Worm (Caenorhabditis elegans): ENCODE results near the gene srx-117.

srx-117 gene

DNA sequence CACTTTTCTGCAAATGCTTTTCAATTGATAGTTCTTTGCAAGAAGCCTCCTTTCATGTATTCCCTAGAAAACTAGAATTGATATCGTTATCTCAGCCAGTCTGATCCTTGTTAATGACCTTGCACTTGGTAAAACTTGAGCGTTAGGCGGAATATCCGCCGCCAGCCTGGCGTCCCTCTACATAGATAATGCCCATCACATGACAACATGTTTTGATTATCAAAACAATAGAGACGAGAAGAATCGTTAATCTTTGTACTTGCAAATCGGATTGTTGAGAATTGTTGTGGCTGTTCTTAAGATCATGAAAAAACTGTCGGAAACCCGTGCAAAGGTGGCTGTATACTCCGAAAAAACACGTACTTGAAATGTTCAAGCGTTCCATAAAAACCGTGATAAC lies 49.3 kb downstream of the srx-117 start (continued):
- TF ChIP-seq lir-3 (tag; optimal IDR thresholded peaks at IDR 0.05; ENCODE audit: poor library complexity) (no peak), nhr-85 (tag) (peak; percentile 94), lin-15B (tag; optimal IDR thresholded peaks at IDR 0.05) (no peak), tbx-2 (tag; optimal IDR thresholded peaks at IDR 0.05) (peak; percentile 43), egl-27 (tag; optimal IDR thresholded peaks at IDR 0.05) (no peak)

DNA sequence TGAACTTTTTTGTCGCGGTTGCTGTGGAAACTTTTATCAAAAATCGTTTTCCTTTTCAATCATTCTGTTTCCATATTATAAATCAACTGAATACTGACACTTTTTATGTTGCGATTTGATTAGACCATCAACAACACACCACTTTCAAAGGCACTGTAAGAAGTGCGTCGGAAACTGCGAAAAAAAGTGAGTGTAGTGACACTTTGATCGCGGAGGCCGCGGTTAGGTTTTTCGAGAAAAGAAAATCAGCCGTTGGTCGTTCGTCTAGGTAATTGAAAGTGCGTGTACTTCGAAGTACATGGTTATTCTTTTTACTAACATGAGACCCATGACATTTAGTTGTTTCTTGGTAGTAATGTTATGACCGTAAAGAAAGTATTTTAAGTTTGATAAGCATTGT lies 51.4 kb downstream of the srx-117 start:
- peak; percentile 27 for TF ChIP-seq snu-23 (GFP tag; optimal IDR thresholded peaks at IDR 0.05)
- TF ChIP-seq efl-1 (optimal IDR thresholded peaks at IDR 0.05) = no peak
- TF ChIP-seq efl-1 (GFP tag; optimal IDR thresholded peaks at IDR 0.05 in 1 of 2) = peak in 1 of 2 experiments; percentile 20
- TF ChIP-seq nhr-85 (tag) = peak; percentile 56
- TF ChIP-seq swsn-7 (tag; optimal IDR thresholded peaks at IDR 0.05) = no peak
- TF ChIP-seq nhr-237 (tag; optimal IDR thresholded peaks at IDR 0.05) = no peak
- no peak for TF ChIP-seq nhr-84 (tag; optimal IDR thresholded peaks at IDR 0.05)
- TF ChIP-seq nhr-20 (tag; optimal IDR thresholded peaks at IDR 0.05) = peak; percentile 64
- TF ChIP-seq ceh-82 (tag; optimal IDR thresholded peaks at IDR 0.05) = no peak
- peak; percentile 56 for TF ChIP-seq lin-14 (GFP tag; optimal IDR thresholded peaks at IDR 0.05)
- no peak for TF ChIP-seq unc-62 (GFP tag; optimal IDR thresholded peaks at IDR 0.05)
- TF ChIP-seq blmp-1 (tag; optimal IDR thresholded peaks at IDR 0.05) = peak; percentile 94
- no peak for TF ChIP-seq fkh-8 (tag; optimal IDR thresholded peaks at IDR 0.05)
- no peak for TF ChIP-seq lsy-2 (tag; optimal IDR thresholded peaks at IDR 0.05)
- TF ChIP-seq elt-3 (tag; optimal IDR thresholded peaks at IDR 0.05) = peak in 1 of 6 experiments; percentile 57
- TF ChIP-seq sox-4 (tag; optimal IDR thresholded peaks at IDR 0.05) = no peak
- TF ChIP-seq dsc-1 (tag; optimal IDR thresholded peaks at IDR 0.05) = no peak
- peak; percentile 24 for TF ChIP-seq nhr-71 (tag; optimal IDR thresholded peaks at IDR 0.05)
